Fruit fly (Drosophila melanogaster) whole organism, embryonic: ENCODE data around the gene Crz.

Experiments
- ATbp ChIP-seq: fragments of 200-800 bp; sonication (Bioruptor generic); optimal IDR thresholded peaks from 2 replicates; lab custom pipeline; 2017; ENCODE audit warnings: missing biosample characterization, mild to moderate bottlenecking, missing genetic modification characterization, missing genetic modification reagents
- CG1024 ChIP-seq: fragments of 200-800 bp; sonication (Bioruptor generic); IDR thresholded peaks from 2 replicates; pipeline ENCODE4 v1.3.6; 2022; ENCODE audit warnings: missing biosample characterization, missing genetic modification characterization
- CG10267 ChIP-seq: fragments of 200-800 bp; sonication (Bioruptor generic); optimal IDR thresholded peaks from 2 replicates; lab custom pipeline; 2018; ENCODE audit warnings: missing biosample characterization, mild to moderate bottlenecking, missing genetic modification characterization, moderate library complexity
- CG10431 ChIP-seq: fragments of 200-800 bp; sonication (Bioruptor generic); optimal IDR thresholded peaks from 3 replicates; lab custom pipeline; 2018; ENCODE audit warnings: missing biosample characterization, mild to moderate bottlenecking, missing genetic modification characterization
- CG10959 ChIP-seq: fragments of 200-800 bp; sonication (Bioruptor generic); IDR thresholded peaks from 2 replicates; pipeline ENCODE4 v1.3.6; 2022; ENCODE audit warnings: missing biosample characterization, missing genetic modification characterization
- CG11456 ChIP-seq: fragments of 200-800 bp; sonication (Bioruptor generic); IDR thresholded peaks from 3 replicates; pipeline ENCODE4 v1.3.6; 2022; ENCODE audit warnings: missing biosample characterization, missing genetic modification characterization
- CG11560 ChIP-seq: fragments of 200-800 bp; sonication (Bioruptor generic); IDR thresholded peaks from 3 replicates; pipeline ENCODE4 v1.3.6; 2022; ENCODE audit warnings: missing biosample characterization, missing genetic modification characterization
- CG12104 ChIP-seq: fragments of 200-800 bp; sonication (Bioruptor generic); optimal IDR thresholded peaks from 3 replicates; lab custom pipeline; 2016; ENCODE audit warnings: missing biosample characterization, missing genetic modification characterization
- CG13894 ChIP-seq: fragments of 200-800 bp; sonication (Bioruptor generic); optimal IDR thresholded peaks from 3 replicates; lab custom pipeline; 2018; ENCODE audit warnings: missing biosample characterization, mild to moderate bottlenecking, missing genetic modification characterization, moderate library complexity
- CG15073 ChIP-seq: fragments of 200-800 bp; sonication (Bioruptor generic); optimal IDR thresholded peaks from 2 replicates; lab custom pipeline; 2016; ENCODE audit warnings: missing biosample characterization, missing genetic modification characterization
- CG15269 ChIP-seq: fragments of 200-800 bp; sonication (Bioruptor generic); optimal IDR thresholded peaks from 2 replicates; lab custom pipeline; 2018; ENCODE audit warnings: missing biosample characterization, mild to moderate bottlenecking, missing genetic modification characterization, moderate library complexity
- CG1529 ChIP-seq: fragments of 200-800 bp; sonication (Bioruptor generic); optimal IDR thresholded peaks from 3 replicates; lab custom pipeline; 2018; ENCODE audit warnings: missing biosample characterization, missing genetic modification characterization
- CG15601 ChIP-seq: fragments of 200-800 bp; sonication (Bioruptor generic); optimal IDR thresholded peaks from 3 replicates; lab custom pipeline; 2019; ENCODE audit warnings: missing biosample characterization, mild to moderate bottlenecking, missing genetic modification characterization, moderate library complexity
- CG1603 ChIP-seq: fragments of 200-800 bp; sonication (Bioruptor generic); optimal IDR thresholded peaks from 2 replicates; lab custom pipeline; 2019; ENCODE audit warnings: missing biosample characterization, mild to moderate bottlenecking, missing genetic modification characterization, moderate library complexity
- CG1647 ChIP-seq: fragments of 200-800 bp; sonication (Bioruptor generic); optimal IDR thresholded peaks from 3 replicates; lab custom pipeline; 2016; ENCODE audit warnings: missing biosample characterization, missing genetic modification characterization
- CG17385 ChIP-seq: fragments of 200-800 bp; sonication (Bioruptor generic); optimal IDR thresholded peaks from 3 replicates; lab custom pipeline; 2018; ENCODE audit warnings: missing biosample characterization, mild to moderate bottlenecking, missing genetic modification characterization
- CG18599 ChIP-seq: fragments of 200-800 bp; sonication (Bioruptor generic); optimal IDR thresholded peaks from 3 replicates; lab custom pipeline; 2017; ENCODE audit warnings: missing biosample characterization, missing genetic modification characterization, mild to moderate bottlenecking, moderate library complexity, missing genetic modification reagents
- CG18764 ChIP-seq: fragments of 200-800 bp; sonication (Bioruptor generic); optimal IDR thresholded peaks from 3 replicates; lab custom pipeline; 2016; ENCODE audit warnings: missing biosample characterization, missing genetic modification characterization
- CG2199 ChIP-seq: fragments of 200-800 bp; sonication (Bioruptor generic); IDR thresholded peaks from 3 replicates; pipeline ENCODE4 v1.3.6; 2022; ENCODE audit warnings: missing biosample characterization, missing genetic modification characterization
- CG6272 ChIP-seq: fragments of 200-800 bp; sonication (Bioruptor generic); IDR thresholded peaks from 2 replicates; pipeline ENCODE4 v1.3.6; 2022; ENCODE audit warnings: missing biosample characterization, missing genetic modification characterization
- CG6765 ChIP-seq: fragments of 200-800 bp; sonication (Bioruptor generic); optimal IDR thresholded peaks from 3 replicates; lab custom pipeline; 2017; ENCODE audit warnings: missing biosample characterization, mild to moderate bottlenecking, missing genetic modification characterization
- CG7271 ChIP-seq: fragments of 200-800 bp; sonication (Bioruptor generic); optimal IDR thresholded peaks from 2 replicates; lab custom pipeline; 2018; ENCODE audit warnings: missing biosample characterization, mild to moderate bottlenecking, missing genetic modification characterization, moderate library complexity
- CG8359 ChIP-seq: fragments of 200-800 bp; sonication (Bioruptor generic); optimal IDR thresholded peaks from 2 replicates; lab custom pipeline; 2017; ENCODE audit warnings: missing biosample characterization, mild to moderate bottlenecking, missing genetic modification characterization, borderline replicate concordance
- CHES-1-like ChIP-seq: fragments of 200-800 bp; sonication (Bioruptor generic); optimal IDR thresholded peaks from 2 replicates; lab custom pipeline; 2016; ENCODE audit warnings: missing biosample characterization, missing genetic modification characterization
- CTCF ChIP-seq: fragments of 200-800 bp; sonication (Bioruptor generic); optimal IDR thresholded peaks from 2 replicates; lab custom pipeline; 2017; ENCODE audit warnings: missing biosample characterization, mild to moderate bottlenecking, missing genetic modification characterization, moderate library complexity
- CkIIα-i1 ChIP-seq: fragments of 200-800 bp; sonication (Bioruptor generic); IDR thresholded peaks from 2 replicates; pipeline ENCODE4 v1.3.6; 2022; ENCODE audit warnings: missing biosample characterization, missing genetic modification characterization
- D19A ChIP-seq: fragments of 200-800 bp; optimal IDR thresholded peaks from 3 replicates; lab custom pipeline; 2019; ENCODE audit warnings: missing biosample characterization, mild to moderate bottlenecking, missing genetic modification characterization, moderate library complexity
- Ets97D ChIP-seq: fragments of 200-800 bp; sonication (Bioruptor generic); optimal IDR thresholded peaks from 3 replicates; lab custom pipeline; 2016; ENCODE audit warnings: missing biosample characterization, missing genetic modification characterization
- Fer1 ChIP-seq: fragments of 200-800 bp; sonication (Bioruptor generic); optimal IDR thresholded peaks from 2 replicates; lab custom pipeline; 2017; ENCODE audit warnings: missing biosample characterization, mild to moderate bottlenecking, missing genetic modification characterization
- Gsc ChIP-seq: fragments of 200-800 bp; sonication (Bioruptor generic); IDR thresholded peaks from 2 replicates; pipeline ENCODE4 v1.3.6; 2022; ENCODE audit warnings: missing biosample characterization, missing genetic modification characterization
- Meics ChIP-seq: fragments of 200-800 bp; sonication (Bioruptor generic); optimal IDR thresholded peaks from 2 replicates; lab custom pipeline; 2017; ENCODE audit warnings: missing biosample characterization, mild to moderate bottlenecking, missing genetic modification characterization
- NFAT ChIP-seq: fragments of 200-800 bp; sonication (Bioruptor generic); IDR thresholded peaks from 2 replicates; pipeline ENCODE4 v1.3.6; 2022; ENCODE audit warnings: missing biosample characterization, missing genetic modification characterization
- NfI ChIP-seq: fragments of 200-800 bp; sonication (Bioruptor generic); optimal IDR thresholded peaks from 3 replicates; lab custom pipeline; 2018; ENCODE audit warnings: missing biosample characterization, mild to moderate bottlenecking, missing genetic modification characterization, moderate library complexity
- Oaz ChIP-seq: fragments of 200-800 bp; sonication (Bioruptor generic); IDR thresholded peaks from 2 replicates; pipeline ENCODE4 v1.3.6; 2022; ENCODE audit warnings: missing biosample characterization, missing genetic modification characterization
- Optix ChIP-seq: fragments of 200-800 bp; sonication (Bioruptor generic); IDR thresholded peaks from 3 replicates; pipeline ENCODE4 v1.3.6; 2022; ENCODE audit warnings: missing biosample characterization, missing genetic modification characterization
- ci ChIP-seq: fragments of 200-800 bp; sonication (Bioruptor generic); IDR thresholded peaks from 3 replicates; pipeline ENCODE4 v1.3.6; 2022; ENCODE audit warnings: missing biosample characterization, missing genetic modification characterization
- en ChIP-seq: fragments of 200-800 bp; sonication (Bioruptor generic); optimal IDR thresholded peaks from 2 replicates; lab custom pipeline; 2016; ENCODE audit warnings: missing biosample characterization, missing genetic modification characterization
- exex ChIP-seq: fragments of 200-800 bp; sonication (Bioruptor generic); optimal IDR thresholded peaks from 4 replicates; lab custom pipeline; 2018; ENCODE audit warnings: missing biosample characterization, mild to moderate bottlenecking, missing genetic modification characterization, moderate library complexity
- lab ChIP-seq: fragments of 200-800 bp; sonication (Bioruptor generic); optimal IDR thresholded peaks from 3 replicates; lab custom pipeline; 2017; ENCODE audit warnings: missing biosample characterization, missing genetic modification characterization, mild to moderate bottlenecking, moderate library complexity, missing genetic modification reagents
- nom ChIP-seq: fragments of 200-800 bp; sonication (Bioruptor generic); optimal IDR thresholded peaks from 2 replicates; lab custom pipeline; 2017; ENCODE audit warnings: missing biosample characterization, missing genetic modification characterization, mild to moderate bottlenecking, moderate library complexity, missing genetic modification reagents
- onecut ChIP-seq: fragments of 200-800 bp; sonication (Bioruptor generic); IDR thresholded peaks from 2 replicates; pipeline ENCODE4 v1.3.6; 2022; ENCODE audit warnings: missing biosample characterization, missing genetic modification characterization
- otp ChIP-seq: fragments of 200-800 bp; sonication (Bioruptor generic); IDR thresholded peaks from 3 replicates; pipeline ENCODE4, ENCODE4 v1.3.6; 2022; ENCODE audit warnings: missing biosample characterization, missing genetic modification characterization
- prd ChIP-seq, 3 experiments: fragments of >200 bp in 2 of 3; fragments of 200-800 bp in 1 of 3; sonication (Bioruptor generic) in 1 of 3; optimal IDR thresholded peaks in 2 of 3; IDR thresholded peaks in 1 of 3; 2 replicates in 2 of 3; 3 replicates in 1 of 3; pipeline versions ENCODE4 v1.3.6 to Lab custom; 2017 to 2022; ENCODE audit warnings: missing biosample characterization in 1 of 3, missing genetic modification characterization in 1 of 3
- ro ChIP-seq: fragments of 200-800 bp; sonication (Bioruptor generic); IDR thresholded peaks from 2 replicates; pipeline ENCODE4 v1.3.6; 2022; ENCODE audit warnings: missing biosample characterization, missing genetic modification characterization
- stc ChIP-seq: fragments of 200-800 bp; sonication (Bioruptor generic); IDR thresholded peaks from 2 replicates; pipeline ENCODE4 v1.3.6; 2022; ENCODE audit warnings: missing biosample characterization, missing genetic modification characterization
- stwl ChIP-seq: fragments of 200-800 bp; sonication (Bioruptor generic); optimal IDR thresholded peaks from 3 replicates; lab custom pipeline; 2018; ENCODE audit warnings: missing biosample characterization, mild to moderate bottlenecking, missing genetic modification characterization, moderate library complexity
- tin ChIP-seq: fragments of 200-800 bp; sonication (Bioruptor generic); optimal IDR thresholded peaks from 3 replicates; lab custom pipeline; 2016; ENCODE audit warnings: missing biosample characterization, missing genetic modification characterization
- tll ChIP-seq, 2 experiments: fragments of 200-800 bp in 1 of 2; fragments of >200 bp in 1 of 2; sonication (Bioruptor generic) in 1 of 2; optimal IDR thresholded peaks; 2 replicates each; lab custom pipeline; 2017 to 2019; ENCODE audit warnings: missing biosample characterization in 2 of 2, missing genetic modification characterization in 2 of 2, mild to moderate bottlenecking in 1 of 2, moderate library complexity in 1 of 2
- unc-4 ChIP-seq: fragments of 200-800 bp; sonication (Bioruptor generic); IDR thresholded peaks from 2 replicates; pipeline ENCODE4 v1.3.6; 2022; ENCODE audit warnings: missing biosample characterization, missing genetic modification characterization; ENCODE audit not compliant: partially characterized antibody
- vvl ChIP-seq: fragments of 200-800 bp; sonication (Bioruptor generic); IDR thresholded peaks from 2 replicates; pipeline ENCODE4 v1.3.6; 2022; ENCODE audit warnings: missing biosample characterization, missing genetic modification characterization

Crz gene

dm6 chr3R:14361741-14362232, 47.1 kb downstream of the Crz start, which contains the start of gene Dnaaf5:
TSS of gene Dnaaf5 (minus strand) at chr3R:14361786.
- peak; percentile 35 for TF ChIP-seq CTCF (GFP tag; lab: Kevin White, UChicago)
- no peak for TF ChIP-seq ro (GFP tag; lab: Robert Waterston, UW)
- peak; percentile 7 for TF ChIP-seq Ets97D (GFP tag; lab: Kevin White, UChicago)
- TF ChIP-seq CG6272 (GFP tag; lab: Robert Waterston, UW): no peak
- TF ChIP-seq CkIIα-i1: no peak
- no peak for TF ChIP-seq CG11560 (tag; lab: Robert Waterston, UW)
- TF ChIP-seq onecut (GFP tag; lab: Robert Waterston, UW): no peak
- 0 out of 2 replicates have a peak, but pooled peaks have one; percentile 34 for TF ChIP-seq vvl (GFP tag; lab: Robert Waterston, UW)
- TF ChIP-seq nom (GFP tag; lab: Kevin White, UChicago): peak; percentile 16
- 0 out of 3 replicates have a peak, but pooled peaks have one; percentile 29 for TF ChIP-seq CG2199 (GFP tag; lab: Robert Waterston, UW)
- TF ChIP-seq CG1024 (GFP tag; lab: Robert Waterston, UW): no peak
- TF ChIP-seq unc-4 (GFP tag; lab: Robert Waterston, UW): no peak
- TF ChIP-seq CG12104 (GFP tag; lab: Kevin White, UChicago): no peak
- TF ChIP-seq exex (tag; lab: Kevin White, UChicago): peak; percentile 86
- peak; percentile 17 for TF ChIP-seq CHES-1-like (GFP tag; lab: Kevin White, UChicago)
- no peak for TF ChIP-seq CG11456 (GFP tag; lab: Robert Waterston, UW)
- TF ChIP-seq prd (optimal IDR thresholded peaks at IDR 0.05; lab: Kevin White, UChicago): no peak
- no peak for TF ChIP-seq prd (GFP tag; IDR thresholded peaks at IDR 0.05; lab: Robert Waterston, UW)
- no peak for TF ChIP-seq CG15073
- TF ChIP-seq CG13894 (tag; lab: Kevin White, UChicago): peak; percentile 20
- peak; percentile 7 for TF ChIP-seq CG1529 (GFP tag; lab: Kevin White, UChicago)
- no peak for TF ChIP-seq tll (GFP tag; optimal IDR thresholded peaks at IDR 0.05; lab: Kevin White, UChicago)
- peak; percentile 35 for TF ChIP-seq ATbp
- TF ChIP-seq Oaz (GFP tag; lab: Robert Waterston, UW): no peak
- no peak for TF ChIP-seq CG10959 (GFP tag; lab: Robert Waterston, UW)
- TF ChIP-seq lab (GFP tag; lab: Kevin White, UChicago): peak; percentile 81
- peak; percentile 62; the same call in 2 of the 3 replicates for TF ChIP-seq ci (GFP tag; lab: Robert Waterston, UW)
- TF ChIP-seq CG8359: no peak
- peak; percentile 5 for TF ChIP-seq D19A (tag; lab: Kevin White, UChicago)
- no peak for TF ChIP-seq tin (GFP tag; lab: Kevin White, UChicago)
- TF ChIP-seq CG1647 (GFP tag; lab: Kevin White, UChicago): no peak
- TF ChIP-seq CG1603: peak; percentile 37
- TF ChIP-seq stc (GFP tag; lab: Robert Waterston, UW): 0 out of 2 replicates have a peak, but pooled peaks have one; percentile 29
- peak; percentile 37 for TF ChIP-seq NfI
- no peak for TF ChIP-seq CG7271 (tag; lab: Kevin White, UChicago)
- TF ChIP-seq CG15601 (tag; lab: Kevin White, UChicago): peak; percentile 15
- TF ChIP-seq stwl (tag; lab: Kevin White, UChicago): peak; percentile 12
- no peak for TF ChIP-seq NFAT (GFP tag; lab: Robert Waterston, UW)
- peak; percentile 42 for TF ChIP-seq CG17385 (GFP tag; lab: Kevin White, UChicago)
- no peak for TF ChIP-seq Meics
- TF ChIP-seq CG18599: peak; percentile 51
- peak; percentile 41 for TF ChIP-seq Fer1 (GFP tag; lab: Kevin White, UChicago)
- no peak for TF ChIP-seq Optix (GFP tag; lab: Robert Waterston, UW)
- no peak for TF ChIP-seq CG18764 (GFP tag; lab: Kevin White, UChicago)
- peak; percentile 63 for TF ChIP-seq CG10267
- TF ChIP-seq CG6765 (GFP tag; lab: Kevin White, UChicago): no peak
- TF ChIP-seq otp (GFP tag; lab: Robert Waterston, UW): peak; percentile 68; the same call in 2 of the 3 replicates
- TF ChIP-seq CG10431 (GFP tag; lab: Kevin White, UChicago): peak; percentile 57
- no peak for TF ChIP-seq en (GFP tag; lab: Kevin White, UChicago)
- peak; percentile 1 for TF ChIP-seq CG15269 (tag; lab: Kevin White, UChicago)
- TF ChIP-seq Gsc: no peak
